Fruit fly (Drosophila melanogaster) whole organism, embryonic: Measurements from ENCODE around the gene CG11698.
A peak's percentile ranks its signal among the peaks of the same experiment; 100 is the strongest.

ENCODE experiments used
- Ada2b ChIP-seq: fragments of 200-800 bp; sonication (Bioruptor generic); IDR thresholded peaks from 2 replicates; pipeline ENCODE4 v1.3.6; 2022; ENCODE audit warnings: missing biosample characterization, missing genetic modification characterization
- Antp ChIP-seq: fragments of 200-800 bp; sonication (Bioruptor generic); optimal IDR thresholded peaks from 3 replicates; lab custom pipeline; 2016; ENCODE audit warnings: missing biosample characterization, missing genetic modification characterization
- CG10462 ChIP-seq: fragments of 200-800 bp; sonication (Bioruptor generic); optimal IDR thresholded peaks from 2 replicates; lab custom pipeline; 2016; ENCODE audit warnings: missing biosample characterization, missing genetic modification characterization
- CG10543 ChIP-seq: fragments of 200-800 bp; sonication (Bioruptor generic); optimal IDR thresholded peaks from 3 replicates; lab custom pipeline; 2017; ENCODE audit warnings: missing biosample characterization, mild to moderate bottlenecking, missing genetic modification characterization, moderate library complexity
- CG14441 ChIP-seq: fragments of 200-800 bp; sonication (Bioruptor generic); IDR thresholded peaks from 2 replicates; pipeline ENCODE4 v1.3.6; 2022; ENCODE audit warnings: missing biosample characterization, missing genetic modification characterization
- CG14710 ChIP-seq: fragments of 200-800 bp; sonication (Bioruptor generic); optimal IDR thresholded peaks from 3 replicates; lab custom pipeline; 2019; ENCODE audit warnings: missing biosample characterization, mild to moderate bottlenecking, missing genetic modification characterization, moderate library complexity
- CG1792 ChIP-seq: fragments of 200-800 bp; sonication (Bioruptor generic); optimal IDR thresholded peaks from 2 replicates; lab custom pipeline; 2016; ENCODE audit warnings: missing biosample characterization, missing genetic modification characterization
- CG3847 ChIP-seq: fragments of 200-800 bp; sonication (Bioruptor generic); IDR thresholded peaks from 2 replicates; pipeline ENCODE4 v1.3.6; 2022; ENCODE audit warnings: missing biosample characterization, missing genetic modification characterization
- CG4617 ChIP-seq: fragments of 200-800 bp; sonication (Bioruptor generic); optimal IDR thresholded peaks from 3 replicates; lab custom pipeline; 2016; ENCODE audit warnings: missing biosample characterization, missing genetic modification characterization, borderline replicate concordance
- CG6254 ChIP-seq: fragments of 200-800 bp; sonication (Bioruptor generic); optimal IDR thresholded peaks from 3 replicates; lab custom pipeline; 2017; ENCODE audit warnings: mild to moderate bottlenecking, missing biosample characterization, missing genetic modification reagents, missing genetic modification characterization
- CG9797 ChIP-seq: fragments of 200-800 bp; sonication (Bioruptor generic); optimal IDR thresholded peaks from 3 replicates; lab custom pipeline; 2018; ENCODE audit warnings: missing biosample characterization, mild to moderate bottlenecking, missing genetic modification characterization
- CHES-1-like ChIP-seq: fragments of 200-800 bp; sonication (Bioruptor generic); optimal IDR thresholded peaks from 2 replicates; lab custom pipeline; 2016; ENCODE audit warnings: missing biosample characterization, missing genetic modification characterization
- D19B ChIP-seq: fragments of 200-800 bp; sonication (Bioruptor generic); optimal IDR thresholded peaks from 2 replicates; lab custom pipeline; 2017; ENCODE audit warnings: missing biosample characterization, mild to moderate bottlenecking, missing genetic modification characterization
- Dref ChIP-seq: fragments of 200-800 bp; sonication (Bioruptor generic); IDR thresholded peaks from 2 replicates; pipeline ENCODE4 v1.3.6; 2022; ENCODE audit warnings: missing biosample characterization, missing genetic modification characterization
- Ets65A ChIP-seq: fragments of 200-800 bp; sonication (Bioruptor generic); peaks from one replicate; lab custom pipeline; 2016; ENCODE audit warnings: missing biosample characterization, missing genetic modification characterization
- GATAe ChIP-seq: fragments of 200-800 bp; sonication (Bioruptor generic); conservative IDR thresholded peaks from 2 replicates; pipeline ENCODE4 v1.3.6; 2022; ENCODE audit warnings: missing biosample characterization, missing genetic modification characterization
- HLH54F ChIP-seq: fragments of 200-800 bp; sonication (Bioruptor generic); optimal IDR thresholded peaks from 3 replicates; lab custom pipeline; 2016; ENCODE audit warnings: missing biosample characterization, missing genetic modification characterization
- HmgD ChIP-seq: fragments of 200-800 bp; sonication (Bioruptor generic); optimal IDR thresholded peaks from 3 replicates; lab custom pipeline; 2016; ENCODE audit warnings: missing biosample characterization, missing genetic modification characterization
- Hmx ChIP-seq: fragments of 200-800 bp; sonication (Bioruptor generic); optimal IDR thresholded peaks from 2 replicates; lab custom pipeline; 2016; ENCODE audit warnings: missing biosample characterization, missing genetic modification characterization
- Med ChIP-seq: fragments of 200-800 bp; sonication (Bioruptor generic); peaks from one replicate; lab custom pipeline; 2016; ENCODE audit warnings: missing biosample characterization, missing genetic modification characterization, mild to moderate bottlenecking, inconsistent platforms, moderate library complexity
- Meics ChIP-seq: fragments of 200-800 bp; sonication (Bioruptor generic); optimal IDR thresholded peaks from 2 replicates; lab custom pipeline; 2017; ENCODE audit warnings: missing biosample characterization, mild to moderate bottlenecking, missing genetic modification characterization
- Mrtf ChIP-seq: fragments of 200-800 bp; sonication (Bioruptor generic); IDR thresholded peaks from 3 replicates; pipeline ENCODE4 v1.3.6; 2022; ENCODE audit warnings: missing biosample characterization, missing genetic modification characterization
- NFAT ChIP-seq: fragments of 200-800 bp; sonication (Bioruptor generic); IDR thresholded peaks from 2 replicates; pipeline ENCODE4 v1.3.6; 2022; ENCODE audit warnings: missing biosample characterization, missing genetic modification characterization
- Oli ChIP-seq: fragments of 200-800 bp; sonication (Bioruptor generic); optimal IDR thresholded peaks from 2 replicates; lab custom pipeline; 2018; ENCODE audit warnings: missing biosample characterization, mild to moderate bottlenecking, missing genetic modification characterization, moderate library complexity
- Side ChIP-seq: fragments of 200-800 bp; sonication (Bioruptor generic); optimal IDR thresholded peaks from 2 replicates; lab custom pipeline; 2016; ENCODE audit warnings: missing biosample characterization, missing genetic modification characterization
- Sry-β ChIP-seq: fragments of 200-800 bp; sonication (Bioruptor generic); optimal IDR thresholded peaks from 2 replicates; lab custom pipeline; 2018; ENCODE audit warnings: missing biosample characterization, mild to moderate bottlenecking, missing genetic modification characterization, moderate library complexity
- Xbp1 ChIP-seq: fragments of 200-800 bp; sonication (Bioruptor generic); optimal IDR thresholded peaks from 3 replicates; lab custom pipeline; 2016; ENCODE audit warnings: missing biosample characterization, mild to moderate bottlenecking, missing genetic modification characterization
- abd-A ChIP-seq: fragments of 200-800 bp; sonication (Bioruptor generic); optimal IDR thresholded peaks from 3 replicates; lab custom pipeline; 2019; ENCODE audit warnings: missing biosample characterization, mild to moderate bottlenecking, missing genetic modification characterization, moderate library complexity
- ash1 ChIP-seq: fragments of 200-800 bp; sonication (Bioruptor generic); optimal IDR thresholded peaks from 2 replicates; lab custom pipeline; 2018; ENCODE audit warnings: missing biosample characterization, mild to moderate bottlenecking, missing genetic modification characterization
- bbx ChIP-seq: fragments of 200-800 bp; sonication (Bioruptor generic); IDR thresholded peaks from 2 replicates; pipeline ENCODE4 v1.3.6; 2022; ENCODE audit warnings: missing biosample characterization, missing genetic modification characterization; ENCODE audit not compliant: partially characterized antibody
- ci ChIP-seq: fragments of 200-800 bp; sonication (Bioruptor generic); IDR thresholded peaks from 3 replicates; pipeline ENCODE4 v1.3.6; 2022; ENCODE audit warnings: missing biosample characterization, missing genetic modification characterization
- crol ChIP-seq: fragments of 200-800 bp; sonication (Bioruptor generic); IDR thresholded peaks from 2 replicates; pipeline ENCODE4 v1.3.6; 2022; ENCODE audit warnings: missing biosample characterization, missing genetic modification characterization
- crp ChIP-seq, 2 experiments: fragments of 200-800 bp; sonication (Bioruptor generic); optimal IDR thresholded peaks; 2 replicates in 1 of 2; 3 replicates in 1 of 2; lab custom pipeline; 2017; ENCODE audit warnings: missing biosample characterization in 2 of 2, missing genetic modification characterization in 2 of 2, mild to moderate bottlenecking in 1 of 2, moderate library complexity in 1 of 2
- dmrt11E ChIP-seq: fragments of 200-800 bp; sonication (Bioruptor generic); optimal IDR thresholded peaks from 3 replicates; lab custom pipeline; 2018; ENCODE audit warnings: missing biosample characterization, mild to moderate bottlenecking, missing genetic modification characterization, moderate library complexity
- fd64A ChIP-seq: fragments of 200-800 bp; sonication (Bioruptor generic); optimal IDR thresholded peaks from 3 replicates; lab custom pipeline; 2018; ENCODE audit warnings: missing biosample characterization, mild to moderate bottlenecking, missing genetic modification characterization
- ftz-f1 ChIP-seq: fragments of 200-800 bp; sonication (Bioruptor generic); optimal IDR thresholded peaks from 2 replicates; lab custom pipeline; 2016; ENCODE audit warnings: missing biosample characterization, missing genetic modification characterization
- grau ChIP-seq: fragments of 200-800 bp; optimal IDR thresholded peaks from 3 replicates; lab custom pipeline; 2019; ENCODE audit warnings: missing biosample characterization, mild to moderate bottlenecking, missing genetic modification characterization, moderate library complexity
- inv ChIP-seq: fragments of 200-800 bp; sonication (Bioruptor generic); IDR thresholded peaks from 2 replicates; pipeline ENCODE4 v1.3.6; 2022; ENCODE audit warnings: missing biosample characterization, missing genetic modification characterization; ENCODE audit not compliant: partially characterized antibody
- ken ChIP-seq: fragments of 200-800 bp; sonication (Bioruptor generic); IDR thresholded peaks from 3 replicates; pipeline ENCODE4 v1.3.6; 2022; ENCODE audit warnings: missing biosample characterization, missing genetic modification characterization
- luna ChIP-seq: fragments of 200-800 bp; sonication (Bioruptor generic); optimal IDR thresholded peaks from 2 replicates; lab custom pipeline; 2016; ENCODE audit warnings: missing biosample characterization, missing genetic modification characterization
- nerfin-1 ChIP-seq: fragments of 200-800 bp; sonication (Bioruptor generic); optimal IDR thresholded peaks from 3 replicates; lab custom pipeline; 2019; ENCODE audit warnings: missing biosample characterization, mild to moderate bottlenecking, missing genetic modification characterization, moderate library complexity
- pnt ChIP-seq: fragments of 200-800 bp; sonication (Bioruptor generic); optimal IDR thresholded peaks from 3 replicates; lab custom pipeline; 2016; ENCODE audit warnings: missing biosample characterization, missing genetic modification characterization
- pros ChIP-seq: fragments of 200-800 bp; sonication (Bioruptor generic); optimal IDR thresholded peaks from 3 replicates; lab custom pipeline; 2019; ENCODE audit warnings: missing biosample characterization, mild to moderate bottlenecking, missing genetic modification characterization, moderate library complexity
- sim ChIP-seq: fragments of 200-800 bp; sonication (Bioruptor generic); IDR thresholded peaks from 2 replicates; pipeline ENCODE4 v1.3.6; 2022; ENCODE audit warnings: missing biosample characterization, missing genetic modification characterization
- sna ChIP-seq: fragments of 200-800 bp; sonication (Bioruptor generic); IDR thresholded peaks from 2 replicates; pipeline ENCODE4 v1.3.6; 2022; ENCODE audit warnings: missing biosample characterization, missing genetic modification characterization; ENCODE audit not compliant: partially characterized antibody
- sug ChIP-seq: fragments of 200-800 bp; optimal IDR thresholded peaks from 2 replicates; lab custom pipeline; 2019; ENCODE audit warnings: missing biosample characterization, mild to moderate bottlenecking, missing genetic modification characterization, moderate library complexity
- tll ChIP-seq, 2 experiments: fragments of 200-800 bp in 1 of 2; fragments of >200 bp in 1 of 2; sonication (Bioruptor generic) in 1 of 2; optimal IDR thresholded peaks; 2 replicates each; lab custom pipeline; 2017 to 2019; ENCODE audit warnings: missing biosample characterization in 2 of 2, missing genetic modification characterization in 2 of 2, mild to moderate bottlenecking in 1 of 2, moderate library complexity in 1 of 2
- tx ChIP-seq: fragments of 200-800 bp; sonication (Bioruptor generic); optimal IDR thresholded peaks from 2 replicates; lab custom pipeline; 2016; ENCODE audit warnings: missing biosample characterization, missing genetic modification characterization
- zen ChIP-seq: fragments of 200-800 bp; sonication (Bioruptor generic); optimal IDR thresholded peaks from 3 replicates; lab custom pipeline; 2018; ENCODE audit warnings: missing biosample characterization, mild to moderate bottlenecking, missing genetic modification characterization, moderate library complexity

CG11698 gene

dm6 chr3R:8300928-8301752, 10.8 kb upstream of the CG11698 start, which contains the start of the genes CG9626 and mRpL1 (continued):
- TF ChIP-seq ci (GFP tag; lab: Robert Waterston, UW) (peak; percentile 28; the same call in 1 of the 3 replicates), CG6254 (GFP tag; lab: Kevin White, UChicago) (no peak), Mrtf (GFP tag; lab: Robert Waterston, UW) (no peak), abd-A (tag; lab: Kevin White, UChicago) (no peak), Meics (GFP tag; lab: Kevin White, UChicago) (peak; percentile 9), sim (GFP tag; lab: Robert Waterston, UW) (no peak), inv (no peak), CG1792 (GFP tag; lab: Kevin White, UChicago) (no peak), sug (tag; lab: Kevin White, UChicago) (peak; percentile 46), Antp (GFP tag; lab: Kevin White, UChicago) (no peak), sna (GFP tag; lab: Robert Waterston, UW) (no peak), Side (GFP tag; lab: Kevin White, UChicago) (no peak), ftz-f1 (peak; percentile 94), CG10462 (no peak), CG9797 (GFP tag; lab: Kevin White, UChicago) (peak; percentile 47), Med (peak; percentile 86), CG14441 (no peak), Hmx (GFP tag; lab: Kevin White, UChicago) (no peak), HLH54F (no peak), zen (tag; lab: Kevin White, UChicago) (peak; percentile 63), luna (GFP tag; lab: Kevin White, UChicago) (no peak), grau (tag; lab: Kevin White, UChicago) (peak; percentile 30), fd64A (GFP tag; lab: Kevin White, UChicago) (no peak), ash1 (GFP tag; lab: Kevin White, UChicago) (no peak), nerfin-1 (tag; lab: Kevin White, UChicago) (peak; percentile 40), pnt (GFP tag; lab: Kevin White, UChicago) (no peak), NFAT (GFP tag; lab: Robert Waterston, UW) (peak; percentile 46; the same call in 1 of the 2 replicates), Xbp1 (GFP tag; lab: Kevin White, UChicago) (peak; percentile 20), GATAe (GFP tag; lab: Robert Waterston, UW) (peak; percentile 70; the same call in 1 of the 2 replicates), CG3847 (GFP tag; lab: Robert Waterston, UW) (peak; percentile 43), Oli (no peak), bbx (peak; percentile 47), dmrt11E (tag; lab: Kevin White, UChicago) (peak; percentile 6), crol (no peak), Sry-β (GFP tag; lab: Kevin White, UChicago) (no peak), HmgD (GFP tag; lab: Kevin White, UChicago) (peak; percentile 43), Ada2b (GFP tag; lab: Robert Waterston, UW) (no peak), crp (GFP tag; optimal IDR thresholded peaks at IDR 0.05; lab: Kevin White, UChicago) (peak in 1 of 2 experiments; percentile 16), CG10543 (no peak), Ets65A (peak; percentile 95), ken (GFP tag; lab: Robert Waterston, UW) (peak; percentile 41; the same call in 1 of the 3 replicates), tx (GFP tag; lab: Kevin White, UChicago) (no peak), CHES-1-like (GFP tag; lab: Kevin White, UChicago) (no peak), tll (GFP tag; optimal IDR thresholded peaks at IDR 0.05; lab: Kevin White, UChicago) (peak in 1 of 2 experiments; percentile 89), pros (no peak), Dref (GFP tag; lab: Robert Waterston, UW) (peak; percentile 42), CG14710 (tag; lab: Kevin White, UChicago) (peak; percentile 76), D19B (no peak), CG4617 (GFP tag; lab: Kevin White, UChicago) (peak; percentile 92)
